Worm (Caenorhabditis elegans) whole organism, L2 larva: ENCODE data around the gene C04F5.9.

ENCODE experiments used
- C34F6.9 ChIP-seq: fragments of 150-350 bp; optimal IDR thresholded peaks from 2 replicates; lab custom pipeline; 2014; ENCODE audit warnings: missing biosample characterization, missing genetic modification characterization
- R02D3.7 ChIP-seq: fragments of 150-350 bp; optimal IDR thresholded peaks from 2 replicates; lab custom pipeline; 2014; ENCODE audit warnings: missing biosample characterization, missing genetic modification characterization
- ZK546.5 ChIP-seq: sonication (generic microtip); optimal IDR thresholded peaks from 2 replicates; lab custom pipeline; 2017; ENCODE audit warnings: missing biosample characterization, missing genetic modification characterization
- alr-1 ChIP-seq: fragments of 150-350 bp; optimal IDR thresholded peaks from 2 replicates; lab custom pipeline; 2014; ENCODE audit warnings: missing biosample characterization, missing genetic modification characterization
- ama-1 ChIP-seq: fragments of 150-350 bp; optimal IDR thresholded peaks from 2 replicates; lab custom pipeline; 2018; ENCODE audit warnings: inconsistent platforms
- blmp-1 ChIP-seq: sonication (generic microtip); optimal IDR thresholded peaks from 2 replicates; lab custom pipeline; 2017; ENCODE audit warnings: missing genetic modification characterization, mild to moderate bottlenecking, missing compliant biosample characterization, antibody characterized with exemption, moderate library complexity; ENCODE audit not compliant: insufficient read depth
- ceh-16 ChIP-seq: fragments of 150-350 bp; optimal IDR thresholded peaks from 2 replicates; lab custom pipeline; 2014; ENCODE audit warnings: missing biosample characterization, missing genetic modification characterization
- crh-2 ChIP-seq: sonication (generic microtip); optimal IDR thresholded peaks from 2 replicates; lab custom pipeline; 2017; ENCODE audit warnings: missing biosample characterization, missing genetic modification characterization
- dmd-4 ChIP-seq: sonication (generic microtip); optimal IDR thresholded peaks from 2 replicates; lab custom pipeline; 2017; ENCODE audit warnings: missing biosample characterization, missing genetic modification characterization
- egl-27 ChIP-seq: sonication (generic microtip); optimal IDR thresholded peaks from 3 replicates; lab custom pipeline; 2017; ENCODE audit warnings: missing biosample characterization, missing genetic modification reagents, missing genetic modification characterization
- elt-1 ChIP-seq: fragments of 150-350 bp; optimal IDR thresholded peaks from 2 replicates; lab custom pipeline; 2014; ENCODE audit warnings: missing biosample characterization, missing genetic modification characterization
- elt-3 ChIP-seq: sonication (generic microtip); optimal IDR thresholded peaks from 2 replicates; lab custom pipeline; 2017; ENCODE audit warnings: missing biosample characterization, missing genetic modification characterization
- fos-1 ChIP-seq: fragments of 150-350 bp; optimal IDR thresholded peaks from 2 replicates; lab custom pipeline; 2014; ENCODE audit warnings: missing biosample characterization, missing genetic modification characterization
- lin-11 ChIP-seq: fragments of 150-350 bp; sonication (generic microtip); optimal IDR thresholded peaks from 2 replicates; lab custom pipeline; 2014; ENCODE audit warnings: missing biosample characterization, missing genetic modification characterization, inconsistent platforms, mixed read lengths
- lin-13 ChIP-seq: fragments of 150-350 bp; optimal IDR thresholded peaks from 2 replicates; lab custom pipeline; 2014; ENCODE audit warnings: missing biosample characterization, missing genetic modification reagents, missing genetic modification characterization
- lin-39 ChIP-seq: fragments of 150-350 bp; optimal IDR thresholded peaks from 2 replicates; lab custom pipeline; 2014; ENCODE audit warnings: missing biosample characterization, missing genetic modification reagents, missing genetic modification characterization
- lsy-2 ChIP-seq, 2 experiments: fragments of 150-350 bp in 1 of 2; sonication (generic microtip) in 1 of 2; optimal IDR thresholded peaks; 2 replicates each; lab custom pipeline; 2014 to 2017; ENCODE audit warnings: missing biosample characterization in 2 of 2, missing genetic modification characterization in 2 of 2
- mab-5 ChIP-seq: fragments of 150-350 bp; optimal IDR thresholded peaks from 2 replicates; lab custom pipeline; 2014; ENCODE audit warnings: missing biosample characterization, missing genetic modification characterization
- mbf-1 ChIP-seq: sonication (generic microtip); optimal IDR thresholded peaks from 2 replicates; lab custom pipeline; 2017; ENCODE audit warnings: missing biosample characterization, missing genetic modification characterization
- nhr-10 ChIP-seq: sonication (generic microtip); optimal IDR thresholded peaks from 2 replicates; lab custom pipeline; 2017; ENCODE audit warnings: missing biosample characterization, missing genetic modification characterization
- nhr-11 ChIP-seq: fragments of 150-350 bp; optimal IDR thresholded peaks from 2 replicates; lab custom pipeline; 2014; ENCODE audit warnings: missing biosample characterization, missing genetic modification characterization
- nhr-12 ChIP-seq: fragments of 150-350 bp; optimal IDR thresholded peaks from 2 replicates; lab custom pipeline; 2014; ENCODE audit warnings: missing biosample characterization, missing genetic modification characterization
- nhr-21 ChIP-seq: fragments of 150-350 bp; optimal IDR thresholded peaks from 2 replicates; lab custom pipeline; 2014; ENCODE audit warnings: missing biosample characterization, missing genetic modification characterization
- nhr-23 ChIP-seq: fragments of 150-350 bp; optimal IDR thresholded peaks from 2 replicates; lab custom pipeline; 2014; ENCODE audit warnings: missing biosample characterization, missing genetic modification reagents, missing genetic modification characterization
- nhr-237 ChIP-seq: fragments of 150-350 bp; optimal IDR thresholded peaks from 2 replicates; lab custom pipeline; 2014; ENCODE audit warnings: missing biosample characterization, missing genetic modification characterization
- nhr-25 ChIP-seq: fragments of 150-350 bp; sonication (generic microtip); optimal IDR thresholded peaks from 3 replicates; lab custom pipeline; 2014; ENCODE audit warnings: missing biosample characterization, missing genetic modification characterization
- sem-4 ChIP-seq: fragments of 150-350 bp; optimal IDR thresholded peaks from 2 replicates; lab custom pipeline; 2014; ENCODE audit warnings: missing biosample characterization, missing genetic modification reagents, missing genetic modification characterization
- skn-1 ChIP-seq: sonication (generic microtip); optimal IDR thresholded peaks from 2 replicates; lab custom pipeline; 2017; ENCODE audit warnings: missing biosample characterization, missing genetic modification characterization
- sma-9 ChIP-seq, 2 experiments: fragments of 150-350 bp in 1 of 2; sonication (generic microtip) in 1 of 2; optimal IDR thresholded peaks; 2 replicates each; lab custom pipeline; 2014 to 2016; ENCODE audit warnings: missing genetic modification characterization in 2 of 2, mild to moderate bottlenecking in 1 of 2, missing biosample characterization in 1 of 2, missing compliant biosample characterization in 1 of 2, missing genetic modification reagents in 1 of 2, moderate library complexity in 1 of 2
- snpc-4 ChIP-seq: fragments of 150-350 bp; optimal IDR thresholded peaks from 2 replicates; lab custom pipeline; 2014; ENCODE audit warnings: missing biosample characterization, missing genetic modification characterization
- unc-39 ChIP-seq: fragments of 150-350 bp; optimal IDR thresholded peaks from 2 replicates; lab custom pipeline; 2014; ENCODE audit warnings: missing biosample characterization, missing genetic modification characterization
- unc-55 ChIP-seq: fragments of 150-350 bp; sonication (generic microtip); optimal IDR thresholded peaks from 3 replicates; lab custom pipeline; 2014; ENCODE audit warnings: missing biosample characterization, missing genetic modification reagents, missing genetic modification characterization
- unc-62 ChIP-seq: fragments of 150-350 bp; optimal IDR thresholded peaks from 2 replicates; lab custom pipeline; 2014; ENCODE audit warnings: missing biosample characterization, missing genetic modification reagents, missing genetic modification characterization
- zag-1 ChIP-seq: fragments of 150-350 bp; optimal IDR thresholded peaks from 2 replicates; lab custom pipeline; 2014; ENCODE audit warnings: missing biosample characterization, missing genetic modification characterization
- ztf-1 ChIP-seq: fragments of 200-800 bp; sonication (Bioruptor generic); conservative IDR thresholded peaks from 2 replicates; pipeline ENCODE4 v1.3.6; 2022; ENCODE audit warnings: missing genetic modification characterization, missing compliant biosample characterization
- ztf-11 ChIP-seq: sonication (generic microtip); optimal IDR thresholded peaks from 2 replicates; lab custom pipeline; 2017; ENCODE audit warnings: missing biosample characterization, missing genetic modification characterization
- ztf-4 ChIP-seq: fragments of 150-350 bp; optimal IDR thresholded peaks from 2 replicates; lab custom pipeline; 2014; ENCODE audit warnings: missing biosample characterization, missing genetic modification characterization

The C04F5.9 gene

DNA sequence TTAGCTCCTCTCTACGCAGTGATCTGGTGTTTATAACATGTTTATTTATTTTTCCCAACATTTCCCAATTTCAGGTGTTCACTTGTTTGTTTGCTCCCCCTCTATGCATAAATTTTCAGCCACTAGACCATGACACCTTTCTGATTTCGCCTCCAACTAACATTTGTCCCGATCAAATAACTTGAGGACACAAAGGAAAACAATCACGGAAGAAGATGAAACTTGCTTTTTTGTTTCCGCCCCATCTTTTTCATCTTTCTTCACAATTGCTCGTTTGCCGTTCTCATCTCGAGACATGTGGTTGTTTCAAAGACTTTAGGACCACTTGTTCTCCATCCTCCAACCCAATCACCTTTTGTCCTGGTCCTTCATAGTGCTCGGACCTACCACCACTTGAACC, 7.8 kb upstream of the C04F5.9 start, which contains the start of gene F14F9.5:
TSS of gene F14F9.5 (plus strand) at position 301 of the 400 bp plus-strand sequence.
- TF ChIP-seq ztf-11 (tag; lab: Kevin White, UChicago): no peak
- TF ChIP-seq unc-55 (GFP tag; lab: Kevin White, UChicago): no peak
- no peak for TF ChIP-seq lin-11 (tag; lab: Kevin White, UChicago)
- no peak for TF ChIP-seq mab-5 (tag; lab: Kevin White, UChicago)
- no peak for TF ChIP-seq mbf-1 (tag; lab: Kevin White, UChicago)
- no peak for TF ChIP-seq nhr-11
- no peak for TF ChIP-seq nhr-23
- TF ChIP-seq ztf-1 (GFP tag; lab: Robert Waterston, UW): no peak
- TF ChIP-seq nhr-10 (tag; lab: Kevin White, UChicago): no peak
- no peak for TF ChIP-seq nhr-12
- no peak for TF ChIP-seq alr-1
- no peak for TF ChIP-seq unc-39
- TF ChIP-seq crh-2 (tag; lab: Kevin White, UChicago): no peak
- TF ChIP-seq unc-62 (GFP tag; lab: Kevin White, UChicago): no peak
- TF ChIP-seq C34F6.9 (tag; lab: Kevin White, UChicago): no peak
- no peak for TF ChIP-seq lin-39 (tag; lab: Kevin White, UChicago)
- no peak for TF ChIP-seq egl-27 (tag; lab: Kevin White, UChicago)
- no peak for TF ChIP-seq dmd-4 (tag; lab: Kevin White, UChicago)

DNA sequence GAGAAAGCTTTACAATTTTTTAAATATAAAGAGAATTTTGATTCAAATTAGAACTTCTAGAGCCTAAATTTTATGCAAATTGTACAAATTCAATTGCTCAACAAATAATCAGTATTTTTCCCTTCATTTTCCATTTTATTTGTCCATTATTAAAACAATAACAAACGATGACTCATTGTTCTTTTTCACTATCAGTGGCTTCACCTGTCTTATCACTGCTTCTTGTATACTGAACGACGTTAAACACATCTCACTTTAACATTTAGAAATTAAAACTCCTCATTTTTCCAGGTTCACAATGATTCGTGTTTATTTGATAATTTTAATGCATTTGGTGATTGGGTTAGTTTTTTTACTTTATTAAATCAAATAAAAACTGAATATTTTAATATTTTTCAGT, 670 bp upstream of the C04F5.9 start, which contains the start of gene sid-1:
TSS of gene sid-1 (plus strand) at position 292 of the 400 bp plus-strand sequence.
- TF ChIP-seq fos-1 (tag; lab: Kevin White, UChicago): peak; percentile 80
- no peak for TF ChIP-seq lsy-2 (tag; optimal IDR thresholded peaks at IDR 0.05; lab: Kevin White, UChicago)

DNA sequence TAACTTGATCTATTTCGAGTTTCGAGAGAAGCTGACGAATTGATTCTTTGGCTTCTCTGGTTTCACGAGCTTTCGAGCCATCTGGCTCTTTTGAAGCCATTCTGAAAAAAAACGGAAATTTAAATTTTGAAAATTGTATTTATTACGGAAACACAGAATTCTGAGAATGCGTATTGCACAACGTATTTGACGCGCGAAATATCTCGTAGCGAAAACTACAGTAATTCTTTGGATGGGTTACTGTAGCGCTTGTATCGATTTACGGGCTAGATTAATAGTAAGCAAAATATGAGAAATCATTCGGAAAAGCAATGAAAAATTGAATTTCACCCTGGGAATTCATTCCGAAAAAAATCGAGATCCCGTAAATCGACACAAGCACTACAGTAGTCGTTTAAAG, 5.4 kb downstream of the C04F5.9 start, which contains the start of gene C04F5.8:
TSS of gene C04F5.8 (minus strand) at position 101 of the 400 bp plus-strand sequence.
- TF ChIP-seq R02D3.7: no peak
- no peak for TF ChIP-seq lin-11 (tag; lab: Kevin White, UChicago)
- no peak for TF ChIP-seq lin-39 (tag; lab: Kevin White, UChicago)
- no peak for TF ChIP-seq alr-1
- no peak for TF ChIP-seq nhr-23
- no peak for TF ChIP-seq sma-9 (GFP tag; optimal IDR thresholded peaks at IDR 0.05; lab: Kevin White, UChicago)
- no peak for TF ChIP-seq sma-9 (tag; optimal IDR thresholded peaks at IDR 0.05; lab: Kevin White, UChicago)
- no peak for TF ChIP-seq elt-1
- no peak for TF ChIP-seq nhr-11
- no peak for TF ChIP-seq blmp-1 (tag; lab: Kevin White, UChicago)
- no peak for TF ChIP-seq mbf-1 (tag; lab: Kevin White, UChicago)
- TF ChIP-seq snpc-4 (tag; lab: Kevin White, UChicago): no peak
- no peak for TF ChIP-seq nhr-10 (tag; lab: Kevin White, UChicago)
- no peak for TF ChIP-seq skn-1 (tag; lab: Kevin White, UChicago)
- no peak for TF ChIP-seq lsy-2 (tag; optimal IDR thresholded peaks at IDR 0.05; lab: Kevin White, UChicago)
- no peak for TF ChIP-seq elt-3 (tag; lab: Kevin White, UChicago)
- TF ChIP-seq sem-4 (tag; lab: Kevin White, UChicago): no peak
- TF ChIP-seq ZK546.5: no peak

DNA sequence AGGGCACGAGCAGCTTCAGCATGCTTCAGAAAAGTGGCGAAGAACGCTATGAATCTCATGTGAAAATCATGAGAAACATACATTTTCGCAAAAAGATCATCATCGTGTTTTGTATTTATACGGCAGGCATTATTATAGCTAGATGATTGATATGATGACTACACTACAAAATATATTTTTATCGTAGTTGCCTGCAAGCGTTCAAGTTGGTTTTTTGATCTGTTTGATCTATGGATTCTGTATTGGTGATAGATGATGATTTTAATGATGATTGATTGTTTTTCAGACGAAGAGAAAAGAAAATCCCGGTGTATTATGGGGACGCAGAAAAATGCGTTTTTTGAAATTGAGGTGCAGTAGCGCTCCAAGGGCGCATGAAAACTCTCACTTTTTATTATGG, 8.3 kb downstream of the C04F5.9 start, which contains the start of gene ugt-63:
TSS of gene ugt-63 (minus strand) at position 89 of the 400 bp plus-strand sequence.
- TF ChIP-seq nhr-25 (tag; lab: Kevin White, UChicago) (peak; percentile 29), mab-5 (tag; lab: Kevin White, UChicago) (peak; percentile 30), zag-1 (no peak), lsy-2 (tag; optimal IDR thresholded peaks at IDR 0.05; lab: Kevin White, UChicago) (no peak), ztf-11 (tag; lab: Kevin White, UChicago) (no peak), ztf-4 (tag; lab: Kevin White, UChicago) (no peak), sma-9 (GFP tag; optimal IDR thresholded peaks at IDR 0.05; lab: Kevin White, UChicago) (peak; percentile 69), sma-9 (tag; optimal IDR thresholded peaks at IDR 0.05; lab: Kevin White, UChicago) (no peak), lin-39 (tag; lab: Kevin White, UChicago) (no peak), nhr-21 (peak; percentile 18)

DNA sequence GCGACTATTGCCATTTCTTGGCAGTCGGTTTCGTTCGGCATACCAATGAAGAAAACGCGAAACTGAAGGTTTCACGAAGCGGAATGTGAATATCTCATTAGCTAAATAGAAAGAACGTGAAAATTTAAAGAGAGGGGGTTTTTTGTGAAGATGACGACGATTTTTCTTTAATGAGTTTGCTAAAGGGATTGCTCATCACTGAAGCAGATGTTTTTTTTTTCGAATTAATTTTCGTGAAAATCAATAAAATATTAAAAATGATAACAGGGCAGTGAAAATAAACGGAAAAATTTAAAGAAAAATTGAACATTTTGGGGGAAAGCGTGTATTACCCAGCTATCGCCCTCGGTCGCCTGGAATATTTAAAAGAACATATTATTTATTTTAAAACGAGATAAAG, 11.2 kb downstream of the C04F5.9 start, which contains the start of gene srab-3:
TSS of gene srab-3 (minus strand) at position 101 of the 400 bp plus-strand sequence.
- TF ChIP-seq lin-13 (GFP tag; lab: Kevin White, UChicago) (no peak), nhr-12 (no peak), ama-1 (lab: Kevin White, UChicago) (no peak), ztf-11 (tag; lab: Kevin White, UChicago) (no peak), nhr-237 (tag; lab: Kevin White, UChicago) (no peak), sma-9 (GFP tag; optimal IDR thresholded peaks at IDR 0.05; lab: Kevin White, UChicago) (no peak), sma-9 (tag; optimal IDR thresholded peaks at IDR 0.05; lab: Kevin White, UChicago) (no peak), elt-3 (tag; lab: Kevin White, UChicago) (no peak), unc-55 (GFP tag; lab: Kevin White, UChicago) (no peak), R02D3.7 (no peak), ceh-16 (tag; lab: Kevin White, UChicago) (no peak)
